Worm (Caenorhabditis elegans): ENCODE data around the gene srd-33.

DNA sequence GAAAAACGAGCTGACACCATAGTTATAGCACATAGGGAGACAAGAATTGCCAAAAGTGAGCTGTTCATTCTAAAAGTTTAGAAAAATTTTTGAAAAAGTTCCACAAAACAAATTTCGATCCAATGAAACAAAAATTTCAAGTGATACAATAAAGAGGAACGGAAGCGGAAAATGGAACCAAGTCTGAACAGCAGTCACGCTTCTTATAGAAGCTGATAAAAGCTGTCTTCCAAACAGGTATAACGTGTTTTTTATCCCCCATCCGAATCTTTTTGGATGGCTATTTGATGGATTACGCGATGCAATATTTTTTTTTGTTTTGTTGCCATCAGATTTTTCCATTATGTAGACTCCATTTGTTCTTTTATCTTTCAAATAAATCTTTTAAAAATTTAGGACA lies 40.2 kb downstream of the srd-33 start, which contains the start of gene H23N18.5:
- TF ChIP-seq him-1 (tag; optimal IDR thresholded peaks at IDR 0.05), result no peak
- TF ChIP-seq W03F9.2 (tag; optimal IDR thresholded peaks at IDR 0.05), result no peak
